Fruit fly (Drosophila melanogaster): ENCODE measurements around the gene Gbeta5.

Gene Gbeta5

dm6 chrX:8120939-8121338, 31.1 kb downstream of the Gbeta5 start, which contains the start of gene CG2260:
Gene CG2260 (minus strand): TSS chrX:8121147.
- no peak for TF ChIP-seq Hr96 (GFP tag; optimal IDR thresholded peaks at IDR 0.05)
- no peak for TF ChIP-seq CG1620 (GFP tag; optimal IDR thresholded peaks at IDR 0.05)
- no peak for TF ChIP-seq toe (GFP tag; optimal IDR thresholded peaks at IDR 0.05)
- TF ChIP-seq CG12768 (GFP tag; optimal IDR thresholded peaks at IDR 0.05) = no peak
- TF ChIP-seq Mnt (GFP tag; optimal IDR thresholded peaks at IDR 0.05) = peak; percentile 100
- no peak for TF ChIP-seq tj (GFP tag; optimal IDR thresholded peaks at IDR 0.05)
- no peak for TF ChIP-seq CG33017 (tag; optimal IDR thresholded peaks at IDR 0.05)
- TF ChIP-seq cnc (optimal IDR thresholded peaks at IDR 0.05) = no peak
- TF ChIP-seq CG7045 (GFP tag; optimal IDR thresholded peaks at IDR 0.05) = no peak
- no peak for TF ChIP-seq CG5204 (GFP tag; optimal IDR thresholded peaks at IDR 0.05)
- no peak for TF ChIP-seq Crg-1 (GFP tag; optimal IDR thresholded peaks at IDR 0.05)
- TF ChIP-seq CG7101 (tag; optimal IDR thresholded peaks at IDR 0.05) = no peak
- TF ChIP-seq cic (GFP tag; optimal IDR thresholded peaks at IDR 0.05) = no peak
- TF ChIP-seq ovo (GFP tag; optimal IDR thresholded peaks at IDR 0.05) = no peak
- peak; percentile 57 for TF ChIP-seq bab1 (GFP tag; optimal IDR thresholded peaks at IDR 0.05)
- no peak for TF ChIP-seq kay (GFP tag; ENCODE audit: borderline replicate concordance)
- TF ChIP-seq pad (GFP tag; optimal IDR thresholded peaks at IDR 0.05) = no peak

- TF ChIP-seq bab1 (GFP tag; optimal IDR thresholded peaks at IDR 0.05) (no peak), Mnt (GFP tag; optimal IDR thresholded peaks at IDR 0.05) (peak; percentile 84)
Observed at dm6 chrX:8116813-8117212, 35.3 kb downstream of the Gbeta5 start, which contains the start of gene CG1575. Gene CG1575 (plus strand): TSS chrX:8117012.

DNA sequence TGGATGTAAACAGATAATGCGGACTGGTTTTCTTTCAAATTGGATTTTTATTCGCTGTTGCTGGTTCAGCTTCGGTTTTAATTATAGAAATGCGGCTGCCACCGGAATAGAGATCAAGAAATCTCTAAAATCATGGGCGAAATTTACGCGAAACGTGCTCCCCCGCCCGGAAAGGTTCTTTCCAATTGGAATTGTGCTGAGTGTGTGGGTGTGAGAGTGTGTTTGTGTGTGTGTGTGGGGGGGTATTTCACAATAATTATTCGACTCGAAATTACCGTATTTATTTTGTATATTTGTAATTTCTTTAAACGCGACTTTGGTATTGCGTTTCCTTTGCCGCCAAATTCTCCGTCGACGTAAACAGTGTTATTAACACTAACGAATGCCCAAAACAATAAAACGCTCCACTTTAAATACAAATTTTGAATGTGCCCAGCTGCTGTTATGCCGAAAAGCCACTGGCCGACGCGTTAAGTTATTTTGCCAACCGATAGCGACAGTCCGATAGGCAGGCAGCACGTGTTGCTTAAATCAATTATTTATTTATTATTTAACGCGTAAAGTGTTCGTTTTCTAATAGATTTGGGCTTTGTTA, 36.3 kb downstream of the Gbeta5 start, which contains the start of gene Gclc:
Gene Gclc (minus strand): TSS at position 431 of the 595 bp plus-strand sequence.
- TF ChIP-seq tj (GFP tag; optimal IDR thresholded peaks at IDR 0.05) (peak; percentile 11), Mnt (GFP tag; optimal IDR thresholded peaks at IDR 0.05) (peak; percentile 96), pad (GFP tag; optimal IDR thresholded peaks at IDR 0.05) (no peak), cic (GFP tag; optimal IDR thresholded peaks at IDR 0.05) (peak; percentile 21), CG11617 (GFP tag; optimal IDR thresholded peaks at IDR 0.05) (peak; percentile 21)

DNA sequence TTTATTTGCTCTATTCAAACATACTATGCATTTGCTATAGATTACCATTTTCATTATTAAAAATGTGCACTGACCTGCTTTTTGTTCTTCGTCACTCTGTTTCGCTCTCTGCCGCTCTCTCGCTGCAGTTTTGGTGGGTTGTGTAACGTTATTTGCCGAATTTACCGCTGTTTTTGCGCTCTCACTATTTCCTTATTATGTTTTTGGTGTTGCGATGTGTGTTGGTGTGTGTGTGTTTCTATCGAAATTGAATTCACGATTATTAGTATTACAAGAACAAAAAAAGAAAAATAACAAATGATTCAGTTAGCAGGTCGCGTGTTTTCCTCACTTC, 36.8 kb downstream of the Gbeta5 start:
- TF ChIP-seq cnc (optimal IDR thresholded peaks at IDR 0.05) (no peak), cic (GFP tag; optimal IDR thresholded peaks at IDR 0.05) (no peak), pad (GFP tag; optimal IDR thresholded peaks at IDR 0.05) (peak; percentile 37), ovo (GFP tag; optimal IDR thresholded peaks at IDR 0.05) (peak; percentile 2)

- TF ChIP-seq CG1620 (GFP tag; optimal IDR thresholded peaks at IDR 0.05) = peak; percentile 21
- peak; percentile 1 for TF ChIP-seq ovo (GFP tag; optimal IDR thresholded peaks at IDR 0.05)
- peak; percentile 73 for TF ChIP-seq tj (GFP tag; optimal IDR thresholded peaks at IDR 0.05)
- TF ChIP-seq cic (GFP tag; optimal IDR thresholded peaks at IDR 0.05) = no peak
- TF ChIP-seq pad (GFP tag; optimal IDR thresholded peaks at IDR 0.05) = peak; percentile 20
- no peak for TF ChIP-seq Crg-1 (GFP tag; optimal IDR thresholded peaks at IDR 0.05)
- peak; percentile 62 for TF ChIP-seq CG14711 (tag; optimal IDR thresholded peaks at IDR 0.05)
- TF ChIP-seq kay (GFP tag; ENCODE audit: borderline replicate concordance) = no peak
- peak; percentile 57 for TF ChIP-seq bab1 (GFP tag; optimal IDR thresholded peaks at IDR 0.05)
- TF ChIP-seq Mnt (GFP tag; optimal IDR thresholded peaks at IDR 0.05) = peak; percentile 46
- no peak for TF ChIP-seq Hr96 (GFP tag; optimal IDR thresholded peaks at IDR 0.05)
- peak; percentile 64 for TF ChIP-seq CG11617 (GFP tag; optimal IDR thresholded peaks at IDR 0.05)
- TF ChIP-seq cnc (optimal IDR thresholded peaks at IDR 0.05) = no peak
- peak; percentile 80 for TF ChIP-seq CG7101 (tag; optimal IDR thresholded peaks at IDR 0.05)
- TF ChIP-seq Clk (GFP tag; optimal IDR thresholded peaks at IDR 0.05) = peak; percentile 25
- TF ChIP-seq toe (GFP tag; optimal IDR thresholded peaks at IDR 0.05) = peak; percentile 45
- peak; percentile 70 for TF ChIP-seq CG5204 (GFP tag; optimal IDR thresholded peaks at IDR 0.05)
- TF ChIP-seq CG7045 (GFP tag; optimal IDR thresholded peaks at IDR 0.05) = peak; percentile 60
- peak; percentile 62 for TF ChIP-seq CG33017 (tag; optimal IDR thresholded peaks at IDR 0.05)
- peak; percentile 62 for TF ChIP-seq CG12768 (GFP tag; optimal IDR thresholded peaks at IDR 0.05)
Observed at dm6 chrX:8114476-8115342, 37.4 kb downstream of the Gbeta5 start.

- TF ChIP-seq kay (GFP tag; ENCODE audit: borderline replicate concordance) = peak; percentile 92
- peak; percentile 28 for TF ChIP-seq toe (GFP tag; optimal IDR thresholded peaks at IDR 0.05)
- TF ChIP-seq ovo (GFP tag; optimal IDR thresholded peaks at IDR 0.05) = no peak
- TF ChIP-seq cic (GFP tag; optimal IDR thresholded peaks at IDR 0.05) = no peak
- TF ChIP-seq Mnt (GFP tag; optimal IDR thresholded peaks at IDR 0.05) = peak; percentile 23
- peak; percentile 33 for TF ChIP-seq CG12768 (GFP tag; optimal IDR thresholded peaks at IDR 0.05)
- peak; percentile 27 for TF ChIP-seq Crg-1 (GFP tag; optimal IDR thresholded peaks at IDR 0.05)
- TF ChIP-seq Clk (GFP tag; optimal IDR thresholded peaks at IDR 0.05) = peak; percentile 15
- peak; percentile 68 for TF ChIP-seq CG5204 (GFP tag; optimal IDR thresholded peaks at IDR 0.05)
- peak; percentile 63 for TF ChIP-seq CG7045 (GFP tag; optimal IDR thresholded peaks at IDR 0.05)
- peak; percentile 93 to 96 for TF ChIP-seq cnc (optimal IDR thresholded peaks at IDR 0.05)
- TF ChIP-seq Hr96 (GFP tag; optimal IDR thresholded peaks at IDR 0.05) = peak; percentile 59
- TF ChIP-seq tj (GFP tag; optimal IDR thresholded peaks at IDR 0.05) = no peak
- peak; percentile 67 for TF ChIP-seq CG14711 (tag; optimal IDR thresholded peaks at IDR 0.05)
- TF ChIP-seq CG7101 (tag; optimal IDR thresholded peaks at IDR 0.05) = peak; percentile 88
- TF ChIP-seq pad (GFP tag; optimal IDR thresholded peaks at IDR 0.05) = no peak
- TF ChIP-seq bab1 (GFP tag; optimal IDR thresholded peaks at IDR 0.05) = peak; percentile 51
- TF ChIP-seq CG11617 (GFP tag; optimal IDR thresholded peaks at IDR 0.05) = no peak
- peak; percentile 11 for TF ChIP-seq CG1620 (GFP tag; optimal IDR thresholded peaks at IDR 0.05)
- TF ChIP-seq CG33017 (tag; optimal IDR thresholded peaks at IDR 0.05) = peak; percentile 78
Observed at dm6 chrX:8113386-8114279, 38.4 kb downstream of the Gbeta5 start.
